Fruit fly (Drosophila melanogaster): ENCODE results near the gene CG45154.

- TF ChIP-seq CG31224 (GFP tag; IDR thresholded peaks at IDR 0.05), result no peak
- no peak for TF ChIP-seq Aef1 (GFP tag; IDR thresholded peaks at IDR 0.05)
- TF ChIP-seq sisA (GFP tag; IDR thresholded peaks at IDR 0.05), result no peak
- no peak for TF ChIP-seq Abd-B (GFP tag; optimal IDR thresholded peaks at IDR 0.05)
- no peak for TF ChIP-seq ac (GFP tag; optimal IDR thresholded peaks at IDR 0.05)
- no peak for TF ChIP-seq CG6854 (GFP tag; optimal IDR thresholded peaks at IDR 0.05)
Observed at dm6 chrX:21106269-21106668, 40.6 kb downstream of the CG45154 start, which contains the start of gene CG1503.

All from whole organism, embryonic.